ENCODE assay signal across 3 fruit fly cellular contexts in the genomic region with DNA sequence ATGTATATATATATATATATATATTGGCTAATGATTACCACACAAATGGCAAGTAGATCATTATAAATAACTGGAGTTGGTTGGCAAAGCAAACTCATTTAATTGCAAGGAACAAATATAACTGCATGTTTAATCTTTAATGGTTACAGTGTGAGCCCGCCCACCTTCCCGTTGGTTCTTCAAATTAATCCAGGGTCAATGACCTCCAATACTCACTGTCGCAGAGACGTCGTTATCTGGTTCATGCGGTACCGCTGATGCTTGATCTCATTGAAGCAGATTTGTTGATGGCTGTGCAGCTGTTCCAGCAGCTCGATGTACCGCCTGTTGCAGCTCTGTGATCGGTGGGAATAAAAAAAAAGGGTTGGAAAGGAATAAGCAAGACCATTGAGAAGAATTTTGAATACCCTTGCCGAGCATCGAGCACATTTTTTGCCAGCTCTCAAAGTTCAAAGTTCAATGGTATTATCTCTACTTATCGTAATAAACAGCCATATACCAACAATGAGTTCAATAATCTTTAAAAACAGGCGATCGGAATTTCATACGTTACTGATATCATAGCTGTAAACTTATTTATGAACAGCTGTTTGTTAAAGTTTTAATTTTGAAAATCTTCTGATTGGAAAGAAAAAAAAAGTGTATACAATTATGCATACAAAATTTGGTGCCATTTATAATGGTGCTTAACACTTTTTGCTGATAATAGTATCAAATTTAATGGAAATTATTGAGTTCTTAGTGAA.
TF ChIP-seq lines count a peak whose summit lies in the region.

No protein-coding gene starts in this region.

TF ChIP-seq in whole organism, embryonic, 481 proteins besides CTCF, POLR2A, EP300 and RAD21 (continued from another document and continues in another):
- no peak for TF ChIP-seq kni (GFP tag; optimal IDR thresholded peaks at IDR 0.05; lab: Kevin White, UChicago)
- peak; percentile 13 for TF ChIP-seq dmrt99B (tag; optimal IDR thresholded peaks at IDR 0.05; lab: Kevin White, UChicago)
- TF ChIP-seq Med (GFP tag; lab: Kevin White, UChicago) = peak; percentile 30
- no peak for TF ChIP-seq Dfd (GFP tag; optimal IDR thresholded peaks at IDR 0.05; lab: Kevin White, UChicago)
- no peak for TF ChIP-seq HLH3B (GFP tag; IDR thresholded peaks at IDR 0.05; lab: Robert Waterston, UW)
- TF ChIP-seq CG2712 (tag; optimal IDR thresholded peaks at IDR 0.05; lab: Kevin White, UChicago) = no peak
- TF ChIP-seq Atf6 (GFP tag; IDR thresholded peaks at IDR 0.05; lab: Robert Waterston, UW) = no peak
- TF ChIP-seq bbx (GFP tag; IDR thresholded peaks at IDR 0.05; lab: Robert Waterston, UW; ENCODE audit: partially characterized antibody) = no peak
- TF ChIP-seq sima (GFP tag; optimal IDR thresholded peaks at IDR 0.05; lab: Kevin White, UChicago) = no peak
- no peak for TF ChIP-seq Mrtf (GFP tag; IDR thresholded peaks at IDR 0.05; lab: Robert Waterston, UW)
- no peak for TF ChIP-seq da (GFP tag; optimal IDR thresholded peaks at IDR 0.05; lab: Kevin White, UChicago)
- TF ChIP-seq zfh1 (GFP tag; IDR thresholded peaks at IDR 0.05; lab: Robert Waterston, UW) = no peak
- no peak for TF ChIP-seq ems (GFP tag; optimal IDR thresholded peaks at IDR 0.05; lab: Kevin White, UChicago)
- no peak for TF ChIP-seq toy (GFP tag; IDR thresholded peaks at IDR 0.05; lab: Robert Waterston, UW)
- no peak for TF ChIP-seq CG17829 (tag; optimal IDR thresholded peaks at IDR 0.05; lab: Kevin White, UChicago)
- peak; percentile 14 for TF ChIP-seq gem (tag; optimal IDR thresholded peaks at IDR 0.05; lab: Kevin White, UChicago)
- no peak for TF ChIP-seq CG15269 (tag; optimal IDR thresholded peaks at IDR 0.05; lab: Kevin White, UChicago)
- no peak for TF ChIP-seq Fer1 (GFP tag; optimal IDR thresholded peaks at IDR 0.05; lab: Kevin White, UChicago)
- TF ChIP-seq stc (GFP tag; IDR thresholded peaks at IDR 0.05; lab: Robert Waterston, UW) = no peak
- no peak for TF ChIP-seq CG2889 (GFP tag; IDR thresholded peaks at IDR 0.05; lab: Robert Waterston, UW)
- no peak for TF ChIP-seq CG13296 (GFP tag; optimal IDR thresholded peaks at IDR 0.05; lab: Kevin White, UChicago)
- no peak for TF ChIP-seq CG9817 (tag; optimal IDR thresholded peaks at IDR 0.05; lab: Kevin White, UChicago)
- no peak for TF ChIP-seq CG7928 (GFP tag; optimal IDR thresholded peaks at IDR 0.05; lab: Kevin White, UChicago)
- TF ChIP-seq lilli (GFP tag; optimal IDR thresholded peaks at IDR 0.05; lab: Kevin White, UChicago) = no peak
- TF ChIP-seq Bdp1 (GFP tag; optimal IDR thresholded peaks at IDR 0.05; lab: Kevin White, UChicago) = no peak
- TF ChIP-seq CG16863 (GFP tag; optimal IDR thresholded peaks at IDR 0.05; lab: Kevin White, UChicago) = no peak
- peak; percentile 7 for TF ChIP-seq nmo (GFP tag; optimal IDR thresholded peaks at IDR 0.05; lab: Kevin White, UChicago)
- no peak for TF ChIP-seq CG31224 (GFP tag; IDR thresholded peaks at IDR 0.05; lab: Robert Waterston, UW)
- no peak for TF ChIP-seq kah (GFP tag; optimal IDR thresholded peaks at IDR 0.05; lab: Kevin White, UChicago)
- TF ChIP-seq CG2120 (GFP tag; optimal IDR thresholded peaks at IDR 0.05; lab: Kevin White, UChicago) = no peak
- peak; percentile 8 for TF ChIP-seq CG14710 (tag; optimal IDR thresholded peaks at IDR 0.05; lab: Kevin White, UChicago)
- TF ChIP-seq Atf-2 (GFP tag; optimal IDR thresholded peaks at IDR 0.05; lab: Kevin White, UChicago) = no peak
- TF ChIP-seq Scr (GFP tag; IDR thresholded peaks at IDR 0.05; lab: Robert Waterston, UW; ENCODE audit: partially characterized antibody) = no peak
- TF ChIP-seq Nf-YA (GFP tag; IDR thresholded peaks at IDR 0.05; lab: Robert Waterston, UW) = no peak
- TF ChIP-seq emc (GFP tag; optimal IDR thresholded peaks at IDR 0.05; lab: Kevin White, UChicago) = no peak
- peak; percentile 17 for TF ChIP-seq CG11504 (tag; optimal IDR thresholded peaks at IDR 0.05; lab: Kevin White, UChicago)
- TF ChIP-seq MESR4 (GFP tag; optimal IDR thresholded peaks at IDR 0.05; lab: Kevin White, UChicago) = no peak
- no peak for TF ChIP-seq CG17612 (GFP tag; IDR thresholded peaks at IDR 0.05; lab: Robert Waterston, UW)
- TF ChIP-seq Asciz (GFP tag; optimal IDR thresholded peaks at IDR 0.05; lab: Kevin White, UChicago) = no peak
- TF ChIP-seq CG10959 (GFP tag; IDR thresholded peaks at IDR 0.05; lab: Robert Waterston, UW) = no peak
- TF ChIP-seq sens (GFP tag; lab: Kevin White, UChicago) = peak; percentile 87
- TF ChIP-seq Opbp (GFP tag; IDR thresholded peaks at IDR 0.05; lab: Robert Waterston, UW; ENCODE audit: partially characterized antibody) = no peak
- TF ChIP-seq crp (GFP tag; optimal IDR thresholded peaks at IDR 0.05; lab: Kevin White, UChicago) = peak in 1 of 2 experiments; percentile 36
- no peak for TF ChIP-seq pfk (GFP tag; optimal IDR thresholded peaks at IDR 0.05; lab: Kevin White, UChicago)

TF ChIP-seq in whole organism, prepupa, 60 proteins besides CTCF, POLR2A, EP300 and RAD21 (continued from another document):
- TF ChIP-seq CG7368 (GFP tag; optimal IDR thresholded peaks at IDR 0.05; lab: Kevin White, UChicago) (peak; percentile 10), esn (GFP tag; optimal IDR thresholded peaks at IDR 0.05; lab: Kevin White, UChicago) (peak; percentile 71), CG8632 (GFP tag; optimal IDR thresholded peaks at IDR 0.05; lab: Kevin White, UChicago) (peak; percentile 56), CG9139 (GFP tag; optimal IDR thresholded peaks at IDR 0.05; lab: Kevin White, UChicago) (no peak), CG3919 (GFP tag; optimal IDR thresholded peaks at IDR 0.05; lab: Kevin White, UChicago) (peak; percentile 52), Hr38 (GFP tag; optimal IDR thresholded peaks at IDR 0.05; lab: Kevin White, UChicago) (no peak), net (GFP tag; optimal IDR thresholded peaks at IDR 0.05; lab: Kevin White, UChicago) (peak; percentile 50), fkh (GFP tag; optimal IDR thresholded peaks at IDR 0.05; lab: Kevin White, UChicago) (no peak), CG11294 (GFP tag; IDR thresholded peaks at IDR 0.05; lab: Robert Waterston, UW) (no peak), dac (GFP tag; optimal IDR thresholded peaks at IDR 0.05; lab: Kevin White, UChicago) (no peak), CG11762 (GFP tag; optimal IDR thresholded peaks at IDR 0.05; lab: Kevin White, UChicago; ENCODE audit: insufficient read depth) (peak; percentile 28), achi (GFP tag; optimal IDR thresholded peaks at IDR 0.05; lab: Kevin White, UChicago) (no peak), salr (GFP tag; optimal IDR thresholded peaks at IDR 0.05; lab: Kevin White, UChicago) (peak in 1 of 2 experiments; percentile 50), CG31627 (GFP tag; optimal IDR thresholded peaks at IDR 0.05; lab: Kevin White, UChicago) (peak; percentile 46), CG8119 (GFP tag; IDR thresholded peaks at IDR 0.05; lab: Robert Waterston, UW) (no peak), topi (GFP tag; optimal IDR thresholded peaks at IDR 0.05; lab: Kevin White, UChicago) (peak; percentile 78), CG6854 (GFP tag; optimal IDR thresholded peaks at IDR 0.05; lab: Kevin White, UChicago) (no peak), lz (GFP tag; optimal IDR thresholded peaks at IDR 0.05; lab: Kevin White, UChicago) (peak; percentile 64), Gug (GFP tag; IDR thresholded peaks at IDR 0.05; lab: Robert Waterston, UW) (0 out of 2 replicates have a peak, but pooled peaks have one; percentile 22), Sox14 (GFP tag; optimal IDR thresholded peaks at IDR 0.05; lab: Kevin White, UChicago) (peak; percentile 60), vri (GFP tag; optimal IDR thresholded peaks at IDR 0.05; lab: Kevin White, UChicago) (no peak), CG15336 (GFP tag; IDR thresholded peaks at IDR 0.05; lab: Robert Waterston, UW) (peak; percentile 19; the same call in 1 of the 2 replicates), Smox (GFP tag; optimal IDR thresholded peaks at IDR 0.05; lab: Kevin White, UChicago) (peak; percentile 51), CG4318 (GFP tag; optimal IDR thresholded peaks at IDR 0.05; lab: Kevin White, UChicago) (peak; percentile 11), CG6808 (GFP tag; optimal IDR thresholded peaks at IDR 0.05; lab: Kevin White, UChicago) (peak; percentile 47), Hr4 (GFP tag; optimal IDR thresholded peaks at IDR 0.05; lab: Kevin White, UChicago) (peak; percentile 31), Ets96B (tag; optimal IDR thresholded peaks at IDR 0.05; lab: Kevin White, UChicago) (peak; percentile 26), OdsH (GFP tag; optimal IDR thresholded peaks at IDR 0.05; lab: Kevin White, UChicago) (peak; percentile 59), CG10669 (GFP tag; optimal IDR thresholded peaks at IDR 0.05; lab: Kevin White, UChicago) (peak; percentile 57), CG1621 (tag; optimal IDR thresholded peaks at IDR 0.05; lab: Kevin White, UChicago) (no peak), CG8319 (GFP tag; optimal IDR thresholded peaks at IDR 0.05; lab: Kevin White, UChicago) (peak; percentile 19), Lpt (GFP tag; optimal IDR thresholded peaks at IDR 0.05; lab: Kevin White, UChicago) (no peak), CG34406 (GFP tag; optimal IDR thresholded peaks at IDR 0.05; lab: Kevin White, UChicago) (peak; percentile 44), CG6792 (GFP tag; optimal IDR thresholded peaks at IDR 0.05; lab: Kevin White, UChicago) (peak; percentile 58), Eip75B (GFP tag; optimal IDR thresholded peaks at IDR 0.05; lab: Kevin White, UChicago) (peak; percentile 60), Met (GFP tag; optimal IDR thresholded peaks at IDR 0.05; lab: Kevin White, UChicago) (peak; percentile 58), Blimp-1 (GFP tag; optimal IDR thresholded peaks at IDR 0.05; lab: Kevin White, UChicago) (no peak), CG32006 (GFP tag; optimal IDR thresholded peaks at IDR 0.05; lab: Kevin White, UChicago) (peak; percentile 49), CG16779 (tag; optimal IDR thresholded peaks at IDR 0.05; lab: Kevin White, UChicago) (no peak)

TF ChIP-seq in whole organism, wandering third instar larva, 38 proteins besides CTCF, POLR2A, EP300 and RAD21 (continued from another document):
- TF ChIP-seq pan (optimal IDR thresholded peaks at IDR 0.05; lab: Kevin White, UChicago) (no peak), h (GFP tag; optimal IDR thresholded peaks at IDR 0.05; lab: Kevin White, UChicago) (peak; percentile 49), Myc (optimal IDR thresholded peaks at IDR 0.05; lab: Kevin White, UChicago) (no peak), tai (GFP tag; optimal IDR thresholded peaks at IDR 0.05; lab: Kevin White, UChicago) (no peak), Hnf4 (GFP tag; optimal IDR thresholded peaks at IDR 0.05; lab: Kevin White, UChicago) (no peak), CG32264 (GFP tag; optimal IDR thresholded peaks at IDR 0.05; lab: Kevin White, UChicago) (no peak), psq (GFP tag; optimal IDR thresholded peaks at IDR 0.05; lab: Kevin White, UChicago) (peak; percentile 19), rgr (GFP tag; optimal IDR thresholded peaks at IDR 0.05; lab: Kevin White, UChicago) (peak; percentile 16), OdsH (GFP tag; optimal IDR thresholded peaks at IDR 0.05; lab: Kevin White, UChicago) (peak; percentile 32)
